Fruit fly (Drosophila melanogaster): ENCODE data around the gene Tmf.
A peak's percentile ranks its signal among the peaks of the same experiment; 100 is the strongest.

The Tmf gene

DNA sequence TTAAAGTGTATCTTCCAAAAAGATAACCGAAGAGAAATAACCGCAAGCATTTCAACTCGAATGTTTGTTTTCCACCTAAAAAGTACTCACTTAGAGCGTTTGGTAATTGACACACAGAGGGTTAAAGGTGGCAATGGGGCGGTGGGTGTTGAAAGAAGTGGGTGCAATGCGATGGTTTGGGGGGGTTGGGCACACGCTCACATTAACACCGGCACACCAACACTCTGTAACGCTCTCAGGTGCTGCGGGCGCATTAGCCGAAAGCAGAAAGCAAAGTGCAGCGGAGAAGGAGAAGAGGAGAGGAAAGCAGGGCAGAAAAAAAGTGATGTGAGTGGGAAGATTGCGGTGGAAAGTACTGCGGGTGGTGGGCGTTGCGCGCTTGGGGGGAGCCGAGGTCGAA is 20.9 kb downstream of the Tmf start:
- TF ChIP-seq psq (GFP tag; optimal IDR thresholded peaks at IDR 0.05) = peak; percentile 29
- TF ChIP-seq dsf (GFP tag; optimal IDR thresholded peaks at IDR 0.05; ENCODE audit: borderline replicate concordance) = no peak

DNA sequence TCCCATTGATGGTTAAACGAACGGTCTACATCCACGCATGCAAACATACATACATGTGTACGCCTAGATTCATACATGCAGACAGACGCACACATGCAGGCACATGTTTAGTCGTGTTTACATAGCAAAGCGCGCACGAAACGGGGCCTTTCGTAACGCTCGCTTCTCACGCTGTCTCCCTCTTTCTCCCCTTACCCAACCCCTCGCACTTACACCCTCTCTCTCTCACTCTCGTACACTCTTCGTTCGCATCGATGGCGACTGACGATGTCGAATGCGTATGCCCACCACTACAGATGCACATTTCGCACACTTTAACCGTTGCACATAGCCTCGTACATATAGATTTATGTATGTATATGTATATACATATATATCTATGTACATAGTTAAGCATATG is 21.9 kb downstream of the Tmf start:
- no peak for TF ChIP-seq sv (GFP tag; optimal IDR thresholded peaks at IDR 0.05)
- peak; percentile 69 for TF ChIP-seq Vsx2 (GFP tag; optimal IDR thresholded peaks at IDR 0.05; ENCODE audit: partially characterized antibody)
- TF ChIP-seq psq (GFP tag; optimal IDR thresholded peaks at IDR 0.05) = peak; percentile 66
- no peak for TF ChIP-seq OdsH (GFP tag; optimal IDR thresholded peaks at IDR 0.05)
- no peak for TF ChIP-seq Rel (GFP tag; optimal IDR thresholded peaks at IDR 0.05)
- peak; percentile 55 for TF ChIP-seq Rel (tag; optimal IDR thresholded peaks at IDR 0.05)

dm6 chrX:6866764-6867163 is 22.6 kb downstream of the Tmf start:
- TF ChIP-seq CrebA (GFP tag; optimal IDR thresholded peaks at IDR 0.05; ENCODE audit: borderline replicate concordance) (no peak), woc (GFP tag; optimal IDR thresholded peaks at IDR 0.05) (peak; percentile 31), psq (GFP tag; optimal IDR thresholded peaks at IDR 0.05) (no peak), lola (GFP tag; optimal IDR thresholded peaks at IDR 0.05) (no peak), pan (optimal IDR thresholded peaks at IDR 0.05) (no peak), h (GFP tag; optimal IDR thresholded peaks at IDR 0.05) (no peak), Vsx2 (GFP tag; optimal IDR thresholded peaks at IDR 0.05; ENCODE audit: partially characterized antibody) (peak; percentile 31), sv (GFP tag; optimal IDR thresholded peaks at IDR 0.05) (no peak)

DNA sequence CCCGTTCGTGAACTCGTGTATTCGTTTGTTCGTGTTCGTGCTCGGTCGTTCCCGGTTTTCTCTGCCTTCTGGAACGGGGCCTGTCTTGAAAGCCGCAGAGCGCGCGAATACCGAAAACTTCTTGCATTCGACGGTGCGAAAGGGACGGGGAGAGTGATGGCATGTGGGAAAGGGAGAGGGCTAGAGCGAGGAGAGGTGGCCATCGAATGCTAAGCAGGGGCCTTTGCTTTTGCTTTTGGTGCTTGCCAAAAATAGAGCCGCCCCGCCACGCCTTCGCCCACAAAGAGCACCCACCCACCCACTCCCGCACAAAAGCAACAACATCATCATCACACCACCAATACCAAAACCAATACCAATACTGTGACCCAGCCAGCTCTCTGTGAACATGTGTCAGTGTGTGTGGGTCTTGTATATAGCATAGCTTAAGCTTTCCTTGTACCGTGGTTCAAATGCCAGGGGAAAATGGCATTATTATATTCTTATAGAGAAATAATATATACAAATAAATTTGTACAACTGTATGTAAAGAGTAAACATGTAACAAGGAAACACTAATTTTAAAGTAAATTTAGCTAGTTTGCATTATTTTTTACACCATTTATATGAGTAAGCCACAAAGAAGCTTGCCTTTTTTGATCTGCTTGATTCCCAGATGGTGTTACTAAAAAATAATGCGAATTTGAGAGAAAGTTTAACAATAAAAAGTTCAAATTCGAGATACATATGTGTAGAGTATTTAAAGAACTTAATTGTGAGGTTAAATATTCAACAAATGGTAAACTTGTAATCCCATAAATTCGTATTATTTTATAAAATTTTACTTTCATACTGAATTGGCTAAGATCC is 23.3 kb downstream of the Tmf start, which contains the start of gene CG14434:
TSS of gene CG14434 (minus strand) at position 20 of the 849 bp plus-strand sequence.
- peak in 1 of 2 experiments; percentile 77 for TF ChIP-seq foxo (GFP tag; optimal IDR thresholded peaks at IDR 0.05)
- peak; percentile 71 for TF ChIP-seq fru (GFP tag; optimal IDR thresholded peaks at IDR 0.05)
- peak; percentile 41 for TF ChIP-seq ey (GFP tag; optimal IDR thresholded peaks at IDR 0.05)
- TF ChIP-seq br (GFP tag; optimal IDR thresholded peaks at IDR 0.05) = peak; percentile 20
- TF ChIP-seq OdsH (GFP tag; optimal IDR thresholded peaks at IDR 0.05) = peak; percentile 57
- peak; percentile 70 for TF ChIP-seq dmrt93B (GFP tag; optimal IDR thresholded peaks at IDR 0.05)
- TF ChIP-seq woc (GFP tag; optimal IDR thresholded peaks at IDR 0.05) = peak; percentile 62
- TF ChIP-seq N (GFP tag; optimal IDR thresholded peaks at IDR 0.05) = no peak
- peak; percentile 40 for TF ChIP-seq h (GFP tag; optimal IDR thresholded peaks at IDR 0.05)
- no peak for TF ChIP-seq Mio (GFP tag; optimal IDR thresholded peaks at IDR 0.05)
- peak; percentile 41 for TF ChIP-seq sv (GFP tag; optimal IDR thresholded peaks at IDR 0.05)
- TF ChIP-seq pan (optimal IDR thresholded peaks at IDR 0.05) = no peak
- TF ChIP-seq GATAd (GFP tag; optimal IDR thresholded peaks at IDR 0.05) = no peak
- TF ChIP-seq Jra (GFP tag; optimal IDR thresholded peaks at IDR 0.05) = peak; percentile 4
- TF ChIP-seq rgr (GFP tag; optimal IDR thresholded peaks at IDR 0.05) = peak; percentile 49
- no peak for TF ChIP-seq Dif (GFP tag; optimal IDR thresholded peaks at IDR 0.05; ENCODE audit: partially characterized antibody)
- no peak for TF ChIP-seq lola (GFP tag; optimal IDR thresholded peaks at IDR 0.05)
- TF ChIP-seq tai (GFP tag; optimal IDR thresholded peaks at IDR 0.05) = peak; percentile 37
- no peak for TF ChIP-seq sage (GFP tag; optimal IDR thresholded peaks at IDR 0.05)
- TF ChIP-seq HLH106 (tag; optimal IDR thresholded peaks at IDR 0.05) = peak; percentile 62
- peak; percentile 75 for TF ChIP-seq Sp1 (GFP tag; optimal IDR thresholded peaks at IDR 0.05)

DNA sequence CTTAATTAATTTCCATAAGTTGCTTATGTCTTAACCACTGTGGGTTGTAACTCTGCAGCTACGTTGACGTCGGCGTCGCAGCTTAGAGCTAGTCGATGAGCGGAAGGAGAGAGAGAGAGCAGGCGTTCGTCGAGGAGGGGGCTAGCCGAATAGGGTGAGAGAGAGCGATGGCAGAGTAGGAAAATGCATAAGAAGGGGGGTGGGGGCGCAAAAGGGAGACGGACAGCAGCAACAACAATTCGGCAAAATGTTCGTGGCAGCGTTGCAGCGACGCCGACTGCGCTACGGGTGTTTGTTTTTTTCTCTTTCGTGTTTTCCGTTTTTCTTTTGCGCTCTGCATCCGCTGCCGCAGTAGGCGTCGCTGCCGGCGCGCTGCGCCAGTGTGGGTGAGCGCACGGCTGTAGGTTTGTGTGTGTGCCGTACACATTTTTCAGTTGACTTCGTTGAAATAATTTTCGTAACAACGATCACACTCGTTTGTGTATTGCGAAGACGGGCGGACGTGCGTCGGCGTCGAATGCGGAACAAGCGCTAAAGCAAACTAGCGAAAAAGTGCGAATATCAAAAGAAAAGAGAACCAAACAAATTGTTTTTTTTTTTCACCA is 24.0 kb downstream of the Tmf start:
- TF ChIP-seq sage (GFP tag; optimal IDR thresholded peaks at IDR 0.05) (no peak), psq (GFP tag; optimal IDR thresholded peaks at IDR 0.05) (peak; percentile 90), tai (GFP tag; optimal IDR thresholded peaks at IDR 0.05) (no peak), Sp1 (GFP tag; optimal IDR thresholded peaks at IDR 0.05) (peak; percentile 52), dsf (GFP tag; optimal IDR thresholded peaks at IDR 0.05; ENCODE audit: borderline replicate concordance) (no peak), brk (GFP tag; optimal IDR thresholded peaks at IDR 0.05) (no peak), pan (optimal IDR thresholded peaks at IDR 0.05) (no peak), dl (GFP tag; optimal IDR thresholded peaks at IDR 0.05; ENCODE audit: insufficient read depth in 1 of 2, partially characterized antibody in 2 of 2) (peak in 1 of 2 experiments; percentile 52), Dfd (GFP tag; optimal IDR thresholded peaks at IDR 0.05) (no peak), Rel (GFP tag; optimal IDR thresholded peaks at IDR 0.05) (no peak), Rel (tag; optimal IDR thresholded peaks at IDR 0.05) (peak; percentile 40), rgr (GFP tag; optimal IDR thresholded peaks at IDR 0.05) (no peak), GATAd (GFP tag; optimal IDR thresholded peaks at IDR 0.05) (no peak), jim (GFP tag; optimal IDR thresholded peaks at IDR 0.05) (peak; percentile 42), Jra (GFP tag; optimal IDR thresholded peaks at IDR 0.05) (no peak), ey (GFP tag; optimal IDR thresholded peaks at IDR 0.05) (no peak), OdsH (GFP tag; optimal IDR thresholded peaks at IDR 0.05) (no peak), Dif (GFP tag; optimal IDR thresholded peaks at IDR 0.05; ENCODE audit: partially characterized antibody) (peak; percentile 68)
